Worm (Caenorhabditis elegans): ENCODE data around the gene Y53G8AR.8.

DNA sequence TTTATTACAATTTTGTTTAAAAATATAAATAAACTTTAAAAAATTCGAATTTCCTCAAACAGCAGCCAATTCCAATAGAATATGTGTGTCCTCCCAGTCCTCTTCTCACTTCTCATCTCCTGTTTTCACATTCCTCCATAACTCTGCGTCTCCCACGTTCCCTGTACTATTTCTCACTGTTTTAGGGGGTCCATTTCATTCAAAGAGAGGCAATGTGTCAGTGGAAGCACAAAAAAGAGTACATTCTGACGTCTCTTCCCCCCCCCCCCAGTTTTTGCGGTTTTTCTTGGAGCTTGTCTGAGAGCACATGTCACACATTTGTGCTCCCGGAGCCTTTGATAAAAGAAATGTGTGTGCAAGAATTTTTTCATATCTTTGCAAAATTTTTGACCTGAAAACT is 10.4 kb upstream of the Y53G8AR.8 start:
- TF ChIP-seq nfya-1 (tag; optimal IDR thresholded peaks at IDR 0.05; ENCODE audit: insufficient read depth) (peak; percentile 47), pha-4 (tag; optimal IDR thresholded peaks at IDR 0.05) (no peak), ceh-82 (tag; optimal IDR thresholded peaks at IDR 0.05) (no peak), unc-39 (tag; optimal IDR thresholded peaks at IDR 0.05) (no peak), ZK546.5 (tag; optimal IDR thresholded peaks at IDR 0.05) (no peak), nhr-12 (tag; optimal IDR thresholded peaks at IDR 0.05) (no peak), unc-62 (GFP tag; optimal IDR thresholded peaks at IDR 0.05) (no peak), fos-1 (tag; optimal IDR thresholded peaks at IDR 0.05) (no peak), ceh-16 (tag; optimal IDR thresholded peaks at IDR 0.05) (no peak), ztf-11 (tag; optimal IDR thresholded peaks at IDR 0.05) (no peak)

All from whole organism, L3 larva.